Worm (Caenorhabditis elegans): ENCODE measurements around the gene C49F8.3.
A peak's percentile ranks its signal among the peaks of the same experiment; 100 is the strongest.

The C49F8.3 gene

ce11 chrX:13360632-13361031 is 26.7 kb downstream of the C49F8.3 start (continued):
- TF ChIP-seq pqm-1 (tag; optimal IDR thresholded peaks at IDR 0.05) (peak; percentile 55), lim-7 (GFP tag; IDR thresholded peaks at IDR 0.05) (no peak), snpc-4 (tag; optimal IDR thresholded peaks at IDR 0.05) (no peak), F49E8.2 (tag; optimal IDR thresholded peaks at IDR 0.05; ENCODE audit: borderline replicate concordance) (no peak), duxl-1 (tag; optimal IDR thresholded peaks at IDR 0.05; ENCODE audit: poor library complexity) (no peak), zip-2 (tag; optimal IDR thresholded peaks at IDR 0.05) (no peak), ZK546.5 (tag; optimal IDR thresholded peaks at IDR 0.05) (no peak), ztf-7 (tag; optimal IDR thresholded peaks at IDR 0.05) (no peak), F37D6.2 (tag; optimal IDR thresholded peaks at IDR 0.05) (no peak), ztf-11 (tag; optimal IDR thresholded peaks at IDR 0.05) (no peak), lin-15B (tag; optimal IDR thresholded peaks at IDR 0.05) (no peak), lin-1 (GFP tag; IDR thresholded peaks at IDR 0.05) (no peak), nhr-42 (GFP tag; IDR thresholded peaks at IDR 0.05) (no peak), nhr-77 (tag; optimal IDR thresholded peaks at IDR 0.05) (peak; percentile 11)

DNA sequence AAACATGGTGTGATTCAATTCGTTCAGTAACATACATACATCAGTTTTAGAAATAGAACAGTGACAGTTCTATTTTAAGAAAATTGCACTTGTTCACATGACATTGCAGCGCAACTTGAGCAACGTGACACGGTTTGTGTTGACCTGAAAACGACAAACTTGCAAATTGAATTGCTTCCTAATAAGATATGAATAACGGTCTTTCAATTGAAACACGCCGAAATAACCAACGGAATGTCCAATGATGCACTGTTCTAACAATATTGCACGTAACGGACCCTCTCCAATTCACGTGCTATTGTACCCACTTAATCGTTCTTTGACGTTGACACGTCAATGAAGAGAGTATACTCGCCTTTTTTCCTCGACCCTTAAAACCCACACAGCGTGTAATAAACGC is 27.5 kb downstream of the C49F8.3 start:
- TF ChIP-seq hif-1 (tag; optimal IDR thresholded peaks at IDR 0.05) (peak in 1 of 2 experiments; percentile 91), zfp-3 (GFP tag; conservative IDR thresholded peaks at IDR 0.05) (no peak), gei-8 (GFP tag; optimal IDR thresholded peaks at IDR 0.05) (no peak), lir-3 (tag; optimal IDR thresholded peaks at IDR 0.05) (no peak), sdz-12 (GFP tag; optimal IDR thresholded peaks at IDR 0.05) (no peak), mxl-2 (GFP tag; conservative IDR thresholded peaks at IDR 0.05) (peak; percentile 93), lin-13 (GFP tag; optimal IDR thresholded peaks at IDR 0.05) (no peak), mdl-1 (tag; optimal IDR thresholded peaks at IDR 0.05) (peak in 1 of 2 experiments; percentile 23), nhr-76 (tag; optimal IDR thresholded peaks at IDR 0.05) (no peak), Y75B8A.6 (GFP tag; IDR thresholded peaks at IDR 0.05) (no peak), egl-43 (GFP tag; IDR thresholded peaks at IDR 0.05) (no peak), Y48G9A.11 (GFP tag; IDR thresholded peaks at IDR 0.05) (no peak), nhr-28 (tag; optimal IDR thresholded peaks at IDR 0.05) (peak; percentile 18), hlh-11 (tag; optimal IDR thresholded peaks at IDR 0.05) (peak; percentile 62), mxl-3 (GFP tag; optimal IDR thresholded peaks at IDR 0.05) (peak; percentile 79), dmd-8 (GFP tag; IDR thresholded peaks at IDR 0.05) (no peak), ztf-7 (tag; optimal IDR thresholded peaks at IDR 0.05) (no peak), arid-1 (GFP tag; conservative IDR thresholded peaks at IDR 0.05) (no peak), daf-8 (GFP tag; IDR thresholded peaks at IDR 0.05) (no peak), nhr-6 (tag; optimal IDR thresholded peaks at IDR 0.05) (no peak), daf-19 (GFP tag; conservative IDR thresholded peaks at IDR 0.05) (no peak), tag-97 (GFP tag; IDR thresholded peaks at IDR 0.05) (no peak), mep-1 (tag; optimal IDR thresholded peaks at IDR 0.05) (no peak), F37D6.2 (tag; optimal IDR thresholded peaks at IDR 0.05) (no peak), jun-1 (tag; optimal IDR thresholded peaks at IDR 0.05) (no peak), nhr-10 (tag; optimal IDR thresholded peaks at IDR 0.05) (no peak), ztf-11 (tag; optimal IDR thresholded peaks at IDR 0.05) (no peak), ceh-82 (tag; optimal IDR thresholded peaks at IDR 0.05) (no peak), Y105C5A.15 (GFP tag; IDR thresholded peaks at IDR 0.05) (no peak), hlh-30 (tag; optimal IDR thresholded peaks at IDR 0.05; ENCODE audit: insufficient read depth) (peak; percentile 67), pha-4 (GFP tag; IDR thresholded peaks at IDR 0.05) (no peak), pha-4 (tag; optimal IDR thresholded peaks at IDR 0.05) (no peak), nhr-77 (tag; optimal IDR thresholded peaks at IDR 0.05) (no peak), unc-130 (GFP tag; optimal IDR thresholded peaks at IDR 0.05) (no peak), fkh-10 (GFP tag; optimal IDR thresholded peaks at IDR 0.05) (no peak), spr-1 (tag; optimal IDR thresholded peaks at IDR 0.05) (no peak), ceh-28 (tag; optimal IDR thresholded peaks at IDR 0.05) (no peak), aha-1 (tag) (peak; percentile 99), dmd-6 (GFP tag; IDR thresholded peaks at IDR 0.05) (peak; percentile 84), dve-1 (tag; optimal IDR thresholded peaks at IDR 0.05; ENCODE audit: insufficient read depth) (peak; percentile 67), nhr-11 (tag; optimal IDR thresholded peaks at IDR 0.05) (no peak), lin-38 (GFP tag; IDR thresholded peaks at IDR 0.05) (no peak)

All from whole organism, L4 larva.